Worm (Caenorhabditis elegans): ENCODE results near the gene tmem-17.

The tmem-17 gene

ce11 chrIII:7090545-7090944 lies 20.5 kb downstream of the tmem-17 start, which contains the start of gene ZK418.10:
TSS of gene ZK418.10 (minus strand) at chrIII:7090692.
- TF ChIP-seq ceh-14 (tag; optimal IDR thresholded peaks at IDR 0.05) (no peak), ztf-16 (tag; optimal IDR thresholded peaks at IDR 0.05) (no peak), unc-86 (tag; optimal IDR thresholded peaks at IDR 0.05) (no peak), ahr-1 (tag; optimal IDR thresholded peaks at IDR 0.05) (no peak), ref-2 (tag; optimal IDR thresholded peaks at IDR 0.05) (no peak), Y22D7AL.16 (tag; optimal IDR thresholded peaks at IDR 0.05) (no peak), nfya-1 (tag; optimal IDR thresholded peaks at IDR 0.05) (no peak), ceh-30 (tag; optimal IDR thresholded peaks at IDR 0.05) (no peak), pha-2 (tag; optimal IDR thresholded peaks at IDR 0.05) (no peak), ceh-9 (tag; optimal IDR thresholded peaks at IDR 0.05) (no peak)

DNA sequence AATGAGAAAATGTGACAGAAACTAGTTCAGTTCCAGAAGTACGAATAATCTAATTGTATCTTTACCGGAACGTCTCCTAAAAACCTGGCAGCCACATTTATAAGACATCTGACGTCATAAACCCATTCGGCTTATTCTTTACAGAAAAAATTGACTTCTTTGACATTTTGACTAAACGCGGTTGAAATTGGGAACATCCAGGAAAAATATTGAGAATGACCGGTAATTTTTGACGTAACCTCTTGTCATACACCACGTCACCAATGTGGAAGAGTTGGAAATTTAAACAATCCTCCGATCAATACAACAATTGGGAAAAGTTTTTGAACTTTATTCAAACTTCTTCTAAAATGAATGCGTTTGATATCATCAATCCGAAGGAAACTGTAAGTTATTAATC lies 21.0 kb downstream of the tmem-17 start, which contains the start of gene ZK418.2:
TSS of gene ZK418.2 (plus strand) at position 301 of the 400 bp plus-strand sequence.
- TF ChIP-seq T23F11.4 (GFP tag; optimal IDR thresholded peaks at IDR 0.05) (no peak), tbx-7 (tag; optimal IDR thresholded peaks at IDR 0.05) (no peak), ceh-34 (tag; optimal IDR thresholded peaks at IDR 0.05) (no peak), ceh-22 (tag; optimal IDR thresholded peaks at IDR 0.05) (no peak), hlh-8 (tag; optimal IDR thresholded peaks at IDR 0.05) (no peak)

DNA sequence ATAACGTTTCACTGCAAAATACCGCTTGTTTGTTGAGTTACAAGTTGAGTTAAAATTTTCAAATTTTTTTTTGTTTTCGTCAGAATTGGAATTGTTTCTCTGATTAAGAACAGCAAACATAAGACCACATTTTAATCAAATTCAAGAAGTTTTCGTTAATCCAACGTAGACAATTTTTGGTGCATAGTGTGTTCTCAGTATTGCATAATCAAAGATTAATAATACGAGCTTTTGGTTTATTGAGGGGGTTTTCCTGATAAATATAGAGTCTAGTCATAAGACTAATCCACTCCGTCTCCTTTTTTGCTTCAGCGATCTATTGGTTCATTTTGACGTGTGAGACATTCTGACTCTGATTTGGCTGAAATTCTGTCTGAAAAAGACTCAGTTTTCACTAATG lies 25.1 kb downstream of the tmem-17 start, which contains the start of gene nhr-9:
TSS of gene nhr-9 (plus strand) at position 307 of the 400 bp plus-strand sequence.
- TF ChIP-seq unc-86 (tag; optimal IDR thresholded peaks at IDR 0.05): no peak
- no peak for TF ChIP-seq ceh-9 (tag; optimal IDR thresholded peaks at IDR 0.05)
- TF ChIP-seq ceh-34 (tag; optimal IDR thresholded peaks at IDR 0.05): no peak
- TF ChIP-seq C38D4.7 (GFP tag; optimal IDR thresholded peaks at IDR 0.05): no peak
- no peak for TF ChIP-seq K09A11.1 (tag; optimal IDR thresholded peaks at IDR 0.05; ENCODE audit: insufficient read depth)
- no peak for TF ChIP-seq lim-6 (tag; optimal IDR thresholded peaks at IDR 0.05)
- no peak for TF ChIP-seq gmeb-2 (tag; optimal IDR thresholded peaks at IDR 0.05)
- no peak for TF ChIP-seq madf-2 (tag; optimal IDR thresholded peaks at IDR 0.05)
- TF ChIP-seq npax-4 (tag; optimal IDR thresholded peaks at IDR 0.05): no peak

DNA sequence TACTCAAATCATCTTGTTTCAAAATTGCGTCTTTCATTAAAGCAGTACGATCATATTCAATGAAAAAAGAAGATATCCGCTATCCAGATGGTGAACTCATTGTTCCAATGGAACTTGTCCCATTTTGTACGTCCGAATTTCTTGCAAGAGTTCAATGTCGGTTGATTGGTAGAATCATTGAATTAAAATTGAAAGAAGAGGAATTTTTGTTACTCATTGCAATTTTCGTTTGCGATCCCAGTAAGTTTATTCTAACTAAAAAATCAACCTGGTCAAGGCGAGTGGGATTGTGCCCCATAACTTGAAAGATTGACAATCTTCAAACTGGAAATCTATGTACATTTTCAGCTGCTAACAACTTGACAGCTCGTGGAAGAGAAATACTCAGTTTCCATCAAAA lies 26.4 kb downstream of the tmem-17 start:
- no peak for TF ChIP-seq eyg-1 (tag; optimal IDR thresholded peaks at IDR 0.05)
- no peak for TF ChIP-seq madf-2 (tag; optimal IDR thresholded peaks at IDR 0.05)
- TF ChIP-seq lin-11 (tag; optimal IDR thresholded peaks at IDR 0.05): no peak
- no peak for TF ChIP-seq C08G9.2 (tag; optimal IDR thresholded peaks at IDR 0.05)
- no peak for TF ChIP-seq dmd-4 (tag; optimal IDR thresholded peaks at IDR 0.05; ENCODE audit: borderline replicate concordance)
- TF ChIP-seq ceh-30 (tag; optimal IDR thresholded peaks at IDR 0.05): no peak
- no peak for TF ChIP-seq hlh-6 (tag; optimal IDR thresholded peaks at IDR 0.05)
- TF ChIP-seq che-1 (tag; optimal IDR thresholded peaks at IDR 0.05): no peak

DNA sequence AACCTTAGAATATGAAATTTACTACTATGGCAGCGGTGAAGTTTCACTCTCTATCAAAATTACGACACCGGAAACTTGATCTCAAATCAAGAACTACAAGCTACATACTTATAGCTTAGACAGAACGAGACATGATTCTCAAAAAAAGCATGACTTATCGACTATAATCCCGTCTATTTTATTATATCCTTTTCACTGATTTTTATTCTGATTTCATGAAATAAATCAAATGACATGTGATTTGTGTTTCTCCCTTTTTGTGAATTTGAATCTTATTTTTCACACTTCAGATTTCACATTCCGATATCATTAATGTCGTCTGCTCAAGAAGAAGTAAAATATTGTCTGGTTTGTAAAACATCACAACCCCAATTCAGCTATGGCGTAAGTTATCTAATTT lies 29.9 kb downstream of the tmem-17 start, which contains the start of gene ZK418.11:
TSS of gene ZK418.11 (plus strand) at position 289 of the 400 bp plus-strand sequence.
- TF ChIP-seq gmeb-2 (tag; optimal IDR thresholded peaks at IDR 0.05) (no peak), ceh-34 (tag; optimal IDR thresholded peaks at IDR 0.05) (no peak), ztf-16 (tag; optimal IDR thresholded peaks at IDR 0.05) (no peak), ceh-19 (GFP tag; optimal IDR thresholded peaks at IDR 0.05) (no peak), hlh-30 (tag; optimal IDR thresholded peaks at IDR 0.05; ENCODE audit: insufficient read depth) (no peak), lin-11 (tag; optimal IDR thresholded peaks at IDR 0.05) (no peak), C38D4.7 (GFP tag; optimal IDR thresholded peaks at IDR 0.05) (no peak), nhr-232 (tag; optimal IDR thresholded peaks at IDR 0.05) (no peak), nfya-1 (tag; optimal IDR thresholded peaks at IDR 0.05) (no peak), che-1 (tag; optimal IDR thresholded peaks at IDR 0.05) (no peak), unc-3 (GFP tag; conservative IDR thresholded peaks at IDR 0.05) (no peak), unc-3 (tag; optimal IDR thresholded peaks at IDR 0.05) (no peak), T23F11.4 (GFP tag; optimal IDR thresholded peaks at IDR 0.05) (no peak), ama-1 (optimal IDR thresholded peaks at IDR 0.05) (no peak), dve-1 (tag; optimal IDR thresholded peaks at IDR 0.05) (no peak), ceh-6 (GFP tag; optimal IDR thresholded peaks at IDR 0.05) (no peak), nhr-11 (tag; optimal IDR thresholded peaks at IDR 0.05) (no peak), fkh-10 (GFP tag; optimal IDR thresholded peaks at IDR 0.05) (no peak), ceh-9 (tag; optimal IDR thresholded peaks at IDR 0.05) (no peak)

All from whole organism, late embryonic.